Worm (Caenorhabditis elegans): ENCODE data around the gene wdr-20.

The wdr-20 gene

DNA sequence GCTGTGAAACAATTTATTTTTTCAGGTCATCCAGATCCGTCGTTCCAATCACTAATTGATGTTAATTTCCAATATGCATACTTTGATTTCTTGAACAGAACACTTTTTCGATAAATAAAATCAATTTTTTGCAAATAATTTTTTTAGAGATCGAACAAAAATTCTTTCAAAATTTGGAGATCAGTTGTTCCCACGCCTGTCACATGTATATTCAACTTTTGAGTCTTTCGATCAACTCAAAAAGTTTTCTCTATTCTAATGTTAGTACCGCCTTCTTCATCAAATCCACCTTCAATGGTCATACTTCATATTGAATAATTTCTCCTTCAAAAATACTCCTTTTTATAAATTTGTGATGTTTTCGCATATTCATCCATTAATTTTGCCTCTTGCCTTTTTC lies 20.7 kb upstream of the wdr-20 start, which contains the start of gene srsx-29:
Gene srsx-29, plus strand, starts transcription at position 301 of the 400 bp plus-strand sequence.
- TF ChIP-seq pat-9 (tag; optimal IDR thresholded peaks at IDR 0.05) (no peak), dmd-4 (tag; optimal IDR thresholded peaks at IDR 0.05; ENCODE audit: borderline replicate concordance) (no peak), K09A11.1 (tag; optimal IDR thresholded peaks at IDR 0.05; ENCODE audit: insufficient read depth) (no peak), ceh-34 (tag; optimal IDR thresholded peaks at IDR 0.05) (no peak), ceh-45 (GFP tag; IDR thresholded peaks at IDR 0.05) (no peak)

DNA sequence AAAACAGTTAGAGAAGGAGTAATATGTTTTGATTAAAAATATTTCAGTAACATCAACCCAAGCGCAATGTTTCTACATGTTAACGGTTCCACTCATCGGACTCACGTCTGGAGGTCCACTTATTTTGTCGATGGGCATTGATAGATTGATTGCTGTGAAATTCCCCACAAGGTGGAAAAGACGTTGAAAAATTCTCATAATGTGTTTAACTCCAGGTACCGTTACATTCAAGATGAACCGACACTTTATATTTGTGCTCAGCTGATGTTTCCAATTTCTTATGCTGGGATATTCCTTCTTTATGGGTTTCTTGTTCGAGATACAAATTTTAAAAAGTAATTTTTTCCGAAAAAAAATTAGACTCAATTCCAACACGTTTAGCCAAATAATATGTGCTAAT lies 19.1 kb upstream of the wdr-20 start:
- TF ChIP-seq eyg-1 (tag; optimal IDR thresholded peaks at IDR 0.05) (no peak), odd-2 (tag; optimal IDR thresholded peaks at IDR 0.05) (no peak), che-1 (tag; optimal IDR thresholded peaks at IDR 0.05) (no peak), ceh-9 (tag; optimal IDR thresholded peaks at IDR 0.05) (no peak), unc-86 (tag; optimal IDR thresholded peaks at IDR 0.05) (no peak), pha-4 (tag; optimal IDR thresholded peaks at IDR 0.05) (no peak), hlh-8 (tag; optimal IDR thresholded peaks at IDR 0.05) (no peak), ceh-6 (GFP tag; optimal IDR thresholded peaks at IDR 0.05) (no peak)

DNA sequence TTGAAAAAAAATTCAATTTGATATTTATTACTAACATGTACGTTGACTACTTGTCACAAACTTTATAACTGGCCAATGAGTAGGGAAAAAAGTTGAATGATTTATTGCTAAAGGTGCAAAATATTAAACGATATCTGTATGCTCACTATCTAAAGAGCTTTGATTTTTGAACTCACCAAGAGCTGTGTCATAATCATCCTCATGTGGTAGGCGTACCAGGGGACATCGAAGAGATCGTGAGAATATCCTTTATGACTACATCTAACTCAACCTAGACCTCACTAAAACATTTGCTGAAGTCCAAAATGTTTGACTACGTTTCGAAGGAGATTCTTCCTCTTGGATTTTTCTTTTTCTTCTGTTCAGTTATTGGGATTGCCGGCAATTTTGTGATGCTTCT lies 18.3 kb upstream of the wdr-20 start, which contains the start of gene srsx-28:
Gene srsx-28, plus strand, starts transcription at position 301 of the 400 bp plus-strand sequence.
- TF ChIP-seq unc-42 (tag; optimal IDR thresholded peaks at IDR 0.05) (no peak), eyg-1 (tag; optimal IDR thresholded peaks at IDR 0.05) (no peak), fkh-6 (tag; optimal IDR thresholded peaks at IDR 0.05) (no peak), hlh-13 (GFP tag; optimal IDR thresholded peaks at IDR 0.05) (no peak), ceh-45 (GFP tag; IDR thresholded peaks at IDR 0.05) (no peak), ets-4 (tag; optimal IDR thresholded peaks at IDR 0.05) (no peak), lin-11 (tag; optimal IDR thresholded peaks at IDR 0.05) (no peak), ceh-34 (tag; optimal IDR thresholded peaks at IDR 0.05) (no peak), pqm-1 (tag; optimal IDR thresholded peaks at IDR 0.05) (no peak), pax-1 (tag; optimal IDR thresholded peaks at IDR 0.05) (no peak)

DNA sequence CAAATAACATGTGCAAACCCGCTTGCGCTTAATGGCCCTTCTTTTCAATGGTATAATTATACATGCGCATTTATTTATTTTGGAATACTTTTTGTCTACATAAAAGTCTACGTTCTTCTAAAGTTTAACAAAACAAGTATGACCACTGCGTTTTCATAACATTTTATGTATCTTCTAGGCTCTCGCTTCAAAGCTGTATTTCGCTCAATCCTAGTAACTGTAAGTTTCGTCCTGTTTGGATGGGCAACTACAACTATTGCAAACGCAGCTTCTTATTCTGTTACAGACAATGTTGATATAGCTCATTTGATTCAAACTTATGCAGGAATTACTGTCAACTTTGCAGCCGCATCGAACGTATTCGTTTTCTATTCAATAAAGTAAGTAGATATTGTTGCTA lies 15.8 kb upstream of the wdr-20 start, which contains the start of gene srsx-27:
Gene srsx-27, plus strand, starts transcription at position 301 of the 400 bp plus-strand sequence.
- TF ChIP-seq ama-1 (optimal IDR thresholded peaks at IDR 0.05) (no peak), hlh-13 (GFP tag; optimal IDR thresholded peaks at IDR 0.05) (no peak), elt-4 (tag; optimal IDR thresholded peaks at IDR 0.05) (no peak), F13H6.1 (tag; optimal IDR thresholded peaks at IDR 0.05) (no peak), ttx-3 (tag; optimal IDR thresholded peaks at IDR 0.05) (no peak), hlh-15 (tag; optimal IDR thresholded peaks at IDR 0.05) (no peak), ceh-6 (GFP tag; optimal IDR thresholded peaks at IDR 0.05) (no peak), zip-5 (tag; optimal IDR thresholded peaks at IDR 0.05) (no peak), sdc-2 (tag; optimal IDR thresholded peaks at IDR 0.05) (no peak), K02D7.2 (tag; optimal IDR thresholded peaks at IDR 0.05) (no peak), dmd-4 (tag; optimal IDR thresholded peaks at IDR 0.05; ENCODE audit: borderline replicate concordance) (no peak), ceh-30 (tag; optimal IDR thresholded peaks at IDR 0.05) (no peak), pha-2 (tag; optimal IDR thresholded peaks at IDR 0.05) (no peak), odd-2 (tag; optimal IDR thresholded peaks at IDR 0.05) (no peak), ahr-1 (tag; optimal IDR thresholded peaks at IDR 0.05) (no peak), ceh-19 (GFP tag; optimal IDR thresholded peaks at IDR 0.05) (no peak), hlh-30 (tag; optimal IDR thresholded peaks at IDR 0.05; ENCODE audit: insufficient read depth) (no peak), tbx-7 (tag; optimal IDR thresholded peaks at IDR 0.05) (no peak), ets-4 (tag; optimal IDR thresholded peaks at IDR 0.05) (no peak), fkh-6 (tag; optimal IDR thresholded peaks at IDR 0.05) (no peak)

DNA sequence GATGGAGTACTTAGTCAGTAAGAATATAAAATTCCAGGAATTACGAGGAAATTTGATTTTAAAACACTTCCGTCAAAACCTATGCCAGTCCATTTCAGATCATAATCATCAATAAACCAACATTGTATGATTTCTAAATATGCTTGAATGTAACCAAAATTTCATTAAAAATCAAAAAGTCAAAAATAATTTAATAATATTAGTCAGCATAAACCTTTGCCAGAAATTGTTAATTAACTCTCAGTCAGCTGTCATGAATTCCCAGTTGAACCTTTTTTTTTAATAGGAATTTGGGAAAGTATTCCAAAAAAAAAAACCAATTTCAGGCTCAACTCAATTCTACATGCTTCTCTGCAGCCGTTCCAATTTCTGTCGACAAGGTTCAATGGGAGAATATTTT lies 14.4 kb upstream of the wdr-20 start, which contains the start of gene srsx-26:
Gene srsx-26, plus strand, starts transcription at position 301 of the 400 bp plus-strand sequence.
- TF ChIP-seq dve-1 (tag; optimal IDR thresholded peaks at IDR 0.05), result no peak
- no peak for TF ChIP-seq ceh-14 (tag; optimal IDR thresholded peaks at IDR 0.05)
- no peak for TF ChIP-seq hlh-30 (tag; optimal IDR thresholded peaks at IDR 0.05; ENCODE audit: insufficient read depth)
- no peak for TF ChIP-seq zip-5 (tag; optimal IDR thresholded peaks at IDR 0.05)
- no peak for TF ChIP-seq odd-2 (tag; optimal IDR thresholded peaks at IDR 0.05)
- no peak for TF ChIP-seq hlh-8 (tag; optimal IDR thresholded peaks at IDR 0.05)
- no peak for TF ChIP-seq ceh-48 (tag; optimal IDR thresholded peaks at IDR 0.05)
- no peak for TF ChIP-seq nfya-1 (tag; optimal IDR thresholded peaks at IDR 0.05)
